Fruit fly (Drosophila melanogaster) whole organism, prepupa: ENCODE results near the gene CG8851.

Experiments used
- Blimp-1 ChIP-seq: fragments of 200-800 bp; sonication (Bioruptor generic); optimal IDR thresholded peaks from 3 replicates; lab custom pipeline; 2017; ENCODE audit warnings: missing biosample characterization, missing genetic modification characterization, mild to moderate bottlenecking, moderate library complexity, missing genetic modification reagents
- CG10631 ChIP-seq: fragments of 200-800 bp; sonication (Bioruptor generic); optimal IDR thresholded peaks from 2 replicates; lab custom pipeline; 2016; ENCODE audit warnings: missing biosample characterization, missing genetic modification characterization
- CG11294 ChIP-seq: fragments of 200-800 bp; sonication (Bioruptor generic); IDR thresholded peaks from 2 replicates; pipeline ENCODE4 v1.3.6; 2022; ENCODE audit warnings: missing biosample characterization, missing genetic modification characterization
- CG11762 ChIP-seq: fragments of 200-800 bp; sonication (Bioruptor generic); optimal IDR thresholded peaks from 3 replicates; lab custom pipeline; 2016; ENCODE audit warnings: missing biosample characterization, missing genetic modification characterization; ENCODE audit not compliant: insufficient read depth
- CG11902 ChIP-seq: fragments of 200-800 bp; sonication (Bioruptor generic); optimal IDR thresholded peaks from 3 replicates; lab custom pipeline; 2016; ENCODE audit warnings: missing biosample characterization, missing genetic modification characterization
- CG15336 ChIP-seq: fragments of 200-800 bp; sonication (Bioruptor generic); IDR thresholded peaks from 2 replicates; pipeline ENCODE4 v1.3.6; 2022; ENCODE audit warnings: missing biosample characterization, missing genetic modification characterization
- CG16779 ChIP-seq: fragments of 200-800 bp; sonication (Bioruptor generic); optimal IDR thresholded peaks from 3 replicates; lab custom pipeline; 2017; ENCODE audit warnings: missing biosample characterization, mild to moderate bottlenecking, missing genetic modification characterization
- CG3032 ChIP-seq: fragments of 200-800 bp; optimal IDR thresholded peaks from 2 replicates; lab custom pipeline; 2019; ENCODE audit warnings: missing biosample characterization, mild to moderate bottlenecking, missing genetic modification characterization, moderate library complexity
- CG31627 ChIP-seq: fragments of 200-800 bp; sonication (Bioruptor generic); optimal IDR thresholded peaks from 3 replicates; lab custom pipeline; 2016; ENCODE audit warnings: missing biosample characterization, missing genetic modification characterization
- CG32006 ChIP-seq: fragments of 200-800 bp; sonication (Bioruptor generic); optimal IDR thresholded peaks from 3 replicates; lab custom pipeline; 2017; ENCODE audit warnings: missing biosample characterization, mild to moderate bottlenecking, missing genetic modification characterization
- CG34406 ChIP-seq: fragments of 200-800 bp; sonication (Bioruptor generic); optimal IDR thresholded peaks from 3 replicates; lab custom pipeline; 2016; ENCODE audit warnings: missing biosample characterization, missing genetic modification characterization
- CG6163 ChIP-seq: fragments of 200-800 bp; sonication (Bioruptor generic); IDR thresholded peaks from 3 replicates; pipeline ENCODE4 v1.3.6; 2022; ENCODE audit warnings: missing biosample characterization, missing genetic modification characterization
- CG6276 ChIP-seq: fragments of 200-800 bp; sonication (Bioruptor generic); optimal IDR thresholded peaks from 2 replicates; lab custom pipeline; 2017; ENCODE audit warnings: missing biosample characterization, mild to moderate bottlenecking, missing genetic modification characterization
- CG6792 ChIP-seq: fragments of 200-800 bp; sonication (Bioruptor generic); optimal IDR thresholded peaks from 3 replicates; lab custom pipeline; 2016; ENCODE audit warnings: missing biosample characterization, missing genetic modification characterization
- CG6808 ChIP-seq: fragments of 200-800 bp; sonication (Bioruptor generic); optimal IDR thresholded peaks from 3 replicates; lab custom pipeline; 2017; ENCODE audit warnings: missing biosample characterization, missing genetic modification characterization, mild to moderate bottlenecking, moderate library complexity, missing genetic modification reagents
- CG6854 ChIP-seq: fragments of 200-800 bp; sonication (Bioruptor generic); optimal IDR thresholded peaks from 2 replicates; lab custom pipeline; 2017; ENCODE audit warnings: missing biosample characterization, mild to moderate bottlenecking, missing genetic modification characterization
- CG7368 ChIP-seq: fragments of 200-800 bp; sonication (Bioruptor generic); optimal IDR thresholded peaks from 3 replicates; lab custom pipeline; 2016; ENCODE audit warnings: missing biosample characterization, missing genetic modification characterization
- CG8119 ChIP-seq: fragments of 200-800 bp; sonication (Bioruptor generic); IDR thresholded peaks from 3 replicates; pipeline ENCODE4 v1.3.6; 2022; ENCODE audit warnings: missing biosample characterization, missing genetic modification characterization
- CG8319 ChIP-seq: fragments of 200-800 bp; sonication (Bioruptor generic); optimal IDR thresholded peaks from 3 replicates; lab custom pipeline; 2016; ENCODE audit warnings: missing biosample characterization, missing genetic modification characterization
- CG8632 ChIP-seq: fragments of 200-800 bp; sonication (Bioruptor generic); optimal IDR thresholded peaks from 3 replicates; lab custom pipeline; 2016; ENCODE audit warnings: missing biosample characterization, missing genetic modification characterization
- CG9139 ChIP-seq: fragments of 200-800 bp; sonication (Bioruptor generic); optimal IDR thresholded peaks from 3 replicates; lab custom pipeline; 2017; ENCODE audit warnings: missing biosample characterization, mild to moderate bottlenecking, missing genetic modification characterization
- Eip75B ChIP-seq: fragments of 200-800 bp; sonication (Bioruptor generic); optimal IDR thresholded peaks from 3 replicates; lab custom pipeline; 2016; ENCODE audit warnings: missing biosample characterization, missing genetic modification characterization
- Eip78C ChIP-seq: fragments of 200-800 bp; sonication (Bioruptor generic); peaks from one replicate; lab custom pipeline; 2016; ENCODE audit warnings: missing biosample characterization, missing genetic modification characterization
- Ets96B ChIP-seq: fragments of 200-800 bp; optimal IDR thresholded peaks from 2 replicates; lab custom pipeline; 2019; ENCODE audit warnings: missing biosample characterization, mild to moderate bottlenecking, missing genetic modification characterization, moderate library complexity
- Gug ChIP-seq: fragments of 200-800 bp; sonication (Bioruptor generic); IDR thresholded peaks from 2 replicates; pipeline ENCODE4 v1.3.6; 2022; ENCODE audit warnings: missing biosample characterization, missing genetic modification characterization
- Hr38 ChIP-seq: sonication (Bioruptor generic); optimal IDR thresholded peaks from 2 replicates; lab custom pipeline; 2016; ENCODE audit warnings: missing biosample characterization, missing genetic modification characterization
- Hr39 ChIP-seq: fragments of 200-800 bp; sonication (Bioruptor generic); optimal IDR thresholded peaks from 2 replicates; lab custom pipeline; 2016; ENCODE audit warnings: missing biosample characterization, missing genetic modification characterization
- Hr4 ChIP-seq: fragments of 200-800 bp; sonication (Bioruptor generic); optimal IDR thresholded peaks from 3 replicates; lab custom pipeline; 2016; ENCODE audit warnings: missing biosample characterization, missing genetic modification characterization
- Lpt ChIP-seq: fragments of 200-800 bp; sonication (Bioruptor generic); optimal IDR thresholded peaks from 3 replicates; lab custom pipeline; 2016; ENCODE audit warnings: missing biosample characterization, missing genetic modification characterization
- Met ChIP-seq: fragments of 200-800 bp; sonication (Bioruptor generic); optimal IDR thresholded peaks from 3 replicates; lab custom pipeline; 2016; ENCODE audit warnings: missing biosample characterization, missing genetic modification characterization
- OdsH ChIP-seq: fragments of 200-800 bp; sonication (Bioruptor generic); optimal IDR thresholded peaks from 3 replicates; lab custom pipeline; 2016; ENCODE audit warnings: missing biosample characterization, missing genetic modification characterization
- Smox ChIP-seq: fragments of 200-800 bp; sonication (Bioruptor generic); optimal IDR thresholded peaks from 3 replicates; lab custom pipeline; 2016; ENCODE audit warnings: missing biosample characterization, missing genetic modification characterization
- Sox102F ChIP-seq: fragments of 200-800 bp; sonication (Bioruptor generic); optimal IDR thresholded peaks from 2 replicates; lab custom pipeline; 2016; ENCODE audit warnings: missing biosample characterization, mild to moderate bottlenecking, missing genetic modification characterization
- Sox14 ChIP-seq: fragments of 200-800 bp; sonication (Bioruptor generic); optimal IDR thresholded peaks from 3 replicates; lab custom pipeline; 2016; ENCODE audit warnings: missing biosample characterization, missing genetic modification characterization
- Sox15 ChIP-seq: fragments of 200-800 bp; sonication (Bioruptor generic); optimal IDR thresholded peaks from 3 replicates; lab custom pipeline; 2016; ENCODE audit warnings: missing biosample characterization, missing genetic modification characterization
- achi ChIP-seq: fragments of 200-800 bp; sonication (Bioruptor generic); optimal IDR thresholded peaks from 3 replicates; lab custom pipeline; 2016; ENCODE audit warnings: missing biosample characterization, missing genetic modification characterization
- acj6 ChIP-seq: fragments of 200-800 bp; sonication (Bioruptor generic); optimal IDR thresholded peaks from 3 replicates; lab custom pipeline; 2016; ENCODE audit warnings: missing biosample characterization, missing genetic modification characterization
- cyc ChIP-seq: fragments of 200-800 bp; sonication (Bioruptor generic); optimal IDR thresholded peaks from 3 replicates; lab custom pipeline; 2016; ENCODE audit warnings: missing biosample characterization, missing genetic modification characterization
- dac ChIP-seq: fragments of 200-800 bp; sonication (Bioruptor generic); optimal IDR thresholded peaks from 2 replicates; lab custom pipeline; 2017; ENCODE audit warnings: missing biosample characterization, mild to moderate bottlenecking, missing genetic modification characterization
- dsx ChIP-seq: fragments of 200-800 bp; optimal IDR thresholded peaks from 3 replicates; lab custom pipeline; 2019; ENCODE audit warnings: missing biosample characterization, mild to moderate bottlenecking, missing genetic modification characterization, moderate library complexity; ENCODE audit not compliant: poor library complexity, severe bottlenecking
- esn ChIP-seq: fragments of 200-800 bp; sonication (Bioruptor generic); optimal IDR thresholded peaks from 2 replicates; lab custom pipeline; 2016; ENCODE audit warnings: missing biosample characterization, mild to moderate bottlenecking, missing genetic modification characterization, moderate library complexity
- fd59A ChIP-seq: fragments of 200-800 bp; sonication (Bioruptor generic); optimal IDR thresholded peaks from 2 replicates; lab custom pipeline; 2017; ENCODE audit warnings: missing biosample characterization, mild to moderate bottlenecking, missing genetic modification characterization, missing genetic modification reagents
- lz ChIP-seq: fragments of 200-800 bp; sonication (Bioruptor generic); optimal IDR thresholded peaks from 3 replicates; lab custom pipeline; 2016; ENCODE audit warnings: missing biosample characterization, missing genetic modification characterization
- net ChIP-seq: fragments of 200-800 bp; sonication (Bioruptor generic); optimal IDR thresholded peaks from 3 replicates; lab custom pipeline; 2016; ENCODE audit warnings: missing biosample characterization, missing genetic modification characterization
- salr ChIP-seq, 2 experiments: fragments of 200-800 bp; sonication (Bioruptor generic); optimal IDR thresholded peaks; 3 replicates each; lab custom pipeline; 2016 to 2018; ENCODE audit warnings: missing biosample characterization in 2 of 2, missing genetic modification characterization in 2 of 2, mild to moderate bottlenecking in 1 of 2
- spab ChIP-seq: fragments of 200-800 bp; sonication (Bioruptor generic); optimal IDR thresholded peaks from 2 replicates; lab custom pipeline; 2017; ENCODE audit warnings: missing biosample characterization, mild to moderate bottlenecking, missing genetic modification characterization, missing genetic modification reagents
- ss ChIP-seq, 2 experiments: fragments of 200-800 bp; sonication (Bioruptor generic); optimal IDR thresholded peaks; 2 replicates in 1 of 2; 3 replicates in 1 of 2; lab custom pipeline; 2017 to 2018; ENCODE audit warnings: mild to moderate bottlenecking in 2 of 2, missing biosample characterization in 2 of 2, missing genetic modification characterization in 2 of 2, moderate library complexity in 1 of 2
- svp ChIP-seq: fragments of 200-800 bp; sonication (Bioruptor generic); peaks from one replicate; lab custom pipeline; 2016; ENCODE audit warnings: missing biosample characterization, missing genetic modification characterization
- topi ChIP-seq: fragments of 200-800 bp; sonication (Bioruptor generic); optimal IDR thresholded peaks from 3 replicates; lab custom pipeline; 2016; ENCODE audit warnings: missing biosample characterization, missing genetic modification characterization
- vri ChIP-seq: fragments of 200-800 bp; sonication (Bioruptor generic); optimal IDR thresholded peaks from 3 replicates; lab custom pipeline; 2016; ENCODE audit warnings: missing biosample characterization, mild to moderate bottlenecking, missing genetic modification characterization

CG8851 gene

dm6 chr2L:3478034-3478880 lies 41.2 kb upstream of the CG8851 start, which contains the start of gene Thor:
Gene Thor, plus strand, starts transcription at chr2L:3478434.
- TF ChIP-seq Sox15 (GFP tag; lab: Kevin White, UChicago) (no peak), topi (peak; percentile 43), CG11902 (GFP tag; lab: Kevin White, UChicago) (no peak), dac (GFP tag; lab: Kevin White, UChicago) (no peak), vri (GFP tag; lab: Kevin White, UChicago) (peak; percentile 79), Hr38 (no peak), Hr39 (GFP tag; lab: Kevin White, UChicago) (no peak), CG6808 (GFP tag; lab: Kevin White, UChicago) (peak; percentile 44), salr (GFP tag; optimal IDR thresholded peaks at IDR 0.05; lab: Kevin White, UChicago) (peak in 1 of 2 experiments; percentile 8), net (GFP tag; lab: Kevin White, UChicago) (peak; percentile 45), CG8319 (GFP tag; lab: Kevin White, UChicago) (peak; percentile 24), fd59A (GFP tag; lab: Kevin White, UChicago) (no peak), Smox (GFP tag; lab: Kevin White, UChicago) (no peak), dsx (GFP tag; lab: Kevin White, UChicago) (peak; percentile 57), CG16779 (peak; percentile 62), CG8119 (GFP tag; lab: Robert Waterston, UW) (peak; percentile 47; the same call in 2 of the 3 replicates), CG7368 (GFP tag; lab: Kevin White, UChicago) (peak; percentile 34), Hr4 (GFP tag; lab: Kevin White, UChicago) (no peak), OdsH (GFP tag; lab: Kevin White, UChicago) (no peak), CG6854 (GFP tag; lab: Kevin White, UChicago) (peak; percentile 30), CG10631 (GFP tag; lab: Kevin White, UChicago) (no peak), CG34406 (no peak), achi (GFP tag; lab: Kevin White, UChicago) (no peak), CG6276 (peak; percentile 1), cyc (GFP tag; lab: Kevin White, UChicago) (no peak), Eip78C (peak; percentile 79), CG6163 (GFP tag; lab: Robert Waterston, UW) (peak; percentile 66), CG8632 (no peak), Sox102F (GFP tag; lab: Kevin White, UChicago) (peak; percentile 49), lz (GFP tag; lab: Kevin White, UChicago) (no peak), CG15336 (peak; percentile 46), CG32006 (GFP tag; lab: Kevin White, UChicago) (no peak), spab (GFP tag; lab: Kevin White, UChicago) (no peak), esn (GFP tag; lab: Kevin White, UChicago) (peak; percentile 46), ss (GFP tag; optimal IDR thresholded peaks at IDR 0.05; lab: Kevin White, UChicago) (peak; percentile 47 to 56), Ets96B (tag; lab: Kevin White, UChicago) (no peak), CG3032 (tag; lab: Kevin White, UChicago) (no peak), CG11294 (GFP tag; lab: Robert Waterston, UW) (peak; percentile 10; the same call in 1 of the 2 replicates), Met (GFP tag; lab: Kevin White, UChicago) (peak; percentile 17), Eip75B (GFP tag; lab: Kevin White, UChicago) (peak; percentile 26), CG9139 (peak; percentile 79), Gug (GFP tag; lab: Robert Waterston, UW) (no peak), CG6792 (peak; percentile 39), acj6 (no peak), Sox14 (GFP tag; lab: Kevin White, UChicago) (peak; percentile 11), svp (peak; percentile 79), Blimp-1 (GFP tag; lab: Kevin White, UChicago) (no peak), CG11762 (GFP tag; lab: Kevin White, UChicago) (peak; percentile 40), Lpt (GFP tag; lab: Kevin White, UChicago) (no peak), CG31627 (no peak)
